Worm (Caenorhabditis elegans) whole organism, young adult: ENCODE results near the gene sut-2.

Source experiments
- D2030.7 ChIP-seq: fragments of 200-800 bp; sonication (Bioruptor generic); IDR thresholded peaks from 2 replicates; pipeline ENCODE4 v1.3.6; 2022; ENCODE audit warnings: missing genetic modification reagents, missing genetic modification characterization, missing compliant biosample characterization
- ama-1 ChIP-seq, 3 experiments: fragments of 150-350 bp in 1 of 3; sonication (generic microtip) in 2 of 3; optimal IDR thresholded peaks; 2 replicates each; lab custom pipeline; 2014 to 2018; ENCODE audit warnings: missing biosample characterization in 2 of 3, missing genetic modification characterization in 2 of 3, missing genetic modification reagents in 2 of 3
- attf-5 ChIP-seq: fragments of 200-800 bp; sonication (Bioruptor generic); optimal IDR thresholded peaks from 2 replicates; lab custom pipeline; 2018; ENCODE audit warnings: mild to moderate bottlenecking, missing genetic modification characterization, missing compliant biosample characterization
- attf-6 ChIP-seq: fragments of 200-800 bp; sonication (Bioruptor generic); IDR thresholded peaks from 2 replicates; pipeline ENCODE4 v1.3.6; 2022; ENCODE audit warnings: missing genetic modification reagents, missing genetic modification characterization, missing compliant biosample characterization
- hlh-12 ChIP-seq: sonication (generic microtip); optimal IDR thresholded peaks from 2 replicates; lab custom pipeline; 2016; ENCODE audit warnings: missing genetic modification characterization, missing compliant biosample characterization
- hlh-26 ChIP-seq: fragments of 200-800 bp; sonication (Bioruptor generic); conservative IDR thresholded peaks from 2 replicates; pipeline ENCODE4 v1.3.6; 2022; ENCODE audit warnings: missing genetic modification reagents, missing genetic modification characterization, missing compliant biosample characterization
- pbrm-1 ChIP-seq: fragments of 200-800 bp; sonication (Bioruptor generic); IDR thresholded peaks from 2 replicates; pipeline ENCODE4 v1.3.6; 2022; ENCODE audit warnings: missing genetic modification reagents, missing genetic modification characterization, missing compliant biosample characterization
- rpc-1 ChIP-seq, 2 experiments: fragments of 150-350 bp in 1 of 2; sonication (generic microtip) in 1 of 2; optimal IDR thresholded peaks; 2 replicates each; lab custom pipeline; 2014 to 2018; ENCODE audit warnings: missing biosample characterization in 1 of 2, missing genetic modification characterization in 1 of 2, missing genetic modification reagents in 1 of 2, missing genotype in 1 of 2
- unc-62 ChIP-seq: fragments of 150-350 bp; optimal IDR thresholded peaks from 2 replicates; lab custom pipeline; 2014; ENCODE audit warnings: missing biosample characterization, missing genetic modification reagents, missing genetic modification characterization
- ztf-18 ChIP-seq: sonication (generic microtip); optimal IDR thresholded peaks from 2 replicates; lab custom pipeline; 2016; ENCODE audit warnings: missing genotype, mild to moderate bottlenecking, missing genetic modification characterization, missing compliant biosample characterization
- ztf-28 ChIP-seq: fragments of 200-800 bp; sonication (Bioruptor generic); IDR thresholded peaks from 2 replicates; pipeline ENCODE4 v1.3.6; 2022; ENCODE audit warnings: missing genetic modification reagents, missing genetic modification characterization, missing compliant biosample characterization
- ztf-3 ChIP-seq: fragments of 200-800 bp; sonication (Bioruptor generic); optimal IDR thresholded peaks from 2 replicates; lab custom pipeline; 2018; ENCODE audit warnings: mild to moderate bottlenecking, missing genetic modification characterization, missing compliant biosample characterization

DNA sequence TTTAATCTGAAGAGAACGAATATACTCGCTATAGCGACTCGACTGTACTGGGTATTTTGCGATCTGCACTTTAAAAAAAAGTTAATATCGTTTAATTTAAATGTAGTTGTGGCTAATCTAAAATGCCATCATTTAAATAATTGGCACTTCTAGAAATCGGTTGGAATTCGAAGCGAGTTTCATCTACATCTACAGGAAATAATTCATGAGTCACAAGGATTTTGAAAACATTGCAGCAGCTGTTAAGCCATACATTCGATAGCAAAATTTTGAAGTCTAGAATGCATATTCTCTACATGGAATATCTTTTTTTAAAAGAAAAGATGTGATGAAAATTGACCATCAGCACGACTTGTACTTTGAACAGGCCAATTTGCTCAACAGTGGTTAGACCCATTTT lies 10.7 kb upstream of the sut-2 start:
- no peak for TF ChIP-seq attf-6
- no peak for TF ChIP-seq ama-1 (optimal IDR thresholded peaks at IDR 0.05; lab: Kevin White, UChicago)
- TF ChIP-seq ama-1 (GFP tag; optimal IDR thresholded peaks at IDR 0.05; lab: Kevin White, UChicago): no peak
- no peak for TF ChIP-seq ztf-18 (tag; lab: Kevin White, UChicago)
- TF ChIP-seq D2030.7: no peak
- TF ChIP-seq unc-62 (GFP tag; lab: Kevin White, UChicago): no peak
- no peak for TF ChIP-seq ztf-3 (GFP tag; lab: Kevin White, UChicago)
- no peak for TF ChIP-seq hlh-12 (tag; lab: Kevin White, UChicago)
- TF ChIP-seq rpc-1 (optimal IDR thresholded peaks at IDR 0.05; lab: Kevin White, UChicago): no peak
- no peak for TF ChIP-seq rpc-1 (tag; optimal IDR thresholded peaks at IDR 0.05; lab: Kevin White, UChicago)
- no peak for TF ChIP-seq pbrm-1 (GFP tag; lab: Robert Waterston, UW)
- no peak for TF ChIP-seq hlh-26 (GFP tag; lab: Robert Waterston, UW)
- TF ChIP-seq ztf-28 (GFP tag; lab: Robert Waterston, UW): no peak
- TF ChIP-seq attf-5 (GFP tag; lab: Kevin White, UChicago): no peak
